Fruit fly (Drosophila melanogaster): ENCODE results near the gene CG5062.

dm6 chrX:5182269-5182668 is at the start of gene CG5062:
- TF ChIP-seq h (optimal IDR thresholded peaks at IDR 0.05) (no peak), psq (optimal IDR thresholded peaks at IDR 0.05) (no peak), Myc (optimal IDR thresholded peaks at IDR 0.05) (no peak), insv (optimal IDR thresholded peaks at IDR 0.05) (no peak), Sin3A (optimal IDR thresholded peaks at IDR 0.05) (no peak), ttk (optimal IDR thresholded peaks at IDR 0.05) (no peak)
